Worm (Caenorhabditis elegans) whole organism, L4 larva: ENCODE results near the gene unc-16.

Experiments used
- aly-2 ChIP-seq: sonication (generic microtip); optimal IDR thresholded peaks from 2 replicates; lab custom pipeline; 2018; ENCODE audit warnings: missing biosample characterization, missing genetic modification characterization
- nhr-237 ChIP-seq: sonication (generic microtip); optimal IDR thresholded peaks from 2 replicates; lab custom pipeline; 2017; ENCODE audit warnings: missing biosample characterization, missing genetic modification characterization
- nhr-76 ChIP-seq: fragments of 150-350 bp; optimal IDR thresholded peaks from 2 replicates; lab custom pipeline; 2014; ENCODE audit warnings: missing biosample characterization, missing genetic modification characterization

DNA sequence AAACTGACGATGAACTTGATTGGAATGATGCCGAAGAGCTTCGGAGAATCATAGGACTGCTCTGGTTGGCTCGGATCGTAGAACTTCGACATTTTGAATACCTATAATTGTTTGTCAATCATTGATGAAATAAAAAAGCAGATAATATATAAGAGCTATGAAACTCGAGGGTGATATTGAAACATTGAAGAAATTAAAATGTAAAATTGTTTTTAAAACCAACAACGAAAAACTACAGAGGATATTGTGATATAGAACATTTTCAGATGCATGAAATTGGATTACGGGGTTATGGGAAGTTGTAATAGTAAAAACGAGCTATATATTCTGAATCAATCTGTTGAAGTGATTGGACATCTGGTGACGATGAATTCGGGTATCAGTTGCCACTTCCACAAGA lies 18.4 kb downstream of the unc-16 start, which contains the start of gene C48B4.10:
- TF ChIP-seq nhr-76 (tag; lab: Kevin White, UChicago) (no peak), nhr-237 (tag; lab: Kevin White, UChicago) (no peak), aly-2 (no peak)
